Worm (Caenorhabditis elegans): ENCODE data around the gene cyp-33E2.

The cyp-33E2 gene

ce11 chrIV:8570253-8570652 is 41.9 kb upstream of the cyp-33E2 start, which contains the start of gene Y59H11AM.4:
Gene Y59H11AM.4, minus strand, starts transcription at chrIV:8570353.
- TF ChIP-seq nhr-25 (tag; optimal IDR thresholded peaks at IDR 0.05; ENCODE audit: borderline replicate concordance, insufficient read depth) = no peak
- no peak for TF ChIP-seq pqm-1 (tag; optimal IDR thresholded peaks at IDR 0.05)
- TF ChIP-seq nhr-111 (GFP tag; optimal IDR thresholded peaks at IDR 0.05) = no peak
- no peak for TF ChIP-seq zip-11 (GFP tag; IDR thresholded peaks at IDR 0.05)

- TF ChIP-seq egl-27 (tag; optimal IDR thresholded peaks at IDR 0.05) (no peak), lin-15B (tag; optimal IDR thresholded peaks at IDR 0.05) (no peak), nhr-111 (GFP tag; optimal IDR thresholded peaks at IDR 0.05) (no peak), unc-62 (GFP tag; optimal IDR thresholded peaks at IDR 0.05 in 1 of 2) (peak in 1 of 2 experiments; percentile 92), unc-62 (tag; optimal IDR thresholded peaks at IDR 0.05) (no peak), dmd-9 (GFP tag; IDR thresholded peaks at IDR 0.05) (no peak), ZK546.5 (tag; optimal IDR thresholded peaks at IDR 0.05) (no peak), arid-1 (GFP tag; conservative IDR thresholded peaks at IDR 0.05) (no peak), aha-1 (tag) (peak; percentile 10), dmd-6 (GFP tag; IDR thresholded peaks at IDR 0.05) (no peak)
Observed at ce11 chrIV:8570719-8571118, 41.4 kb upstream of the cyp-33E2 start.

- no peak for TF ChIP-seq lir-3 (tag; optimal IDR thresholded peaks at IDR 0.05)
- TF ChIP-seq F26F4.8 (GFP tag; conservative IDR thresholded peaks at IDR 0.05) = no peak
- TF ChIP-seq unc-39 (tag; optimal IDR thresholded peaks at IDR 0.05) = no peak
- TF ChIP-seq ces-1 (GFP tag; optimal IDR thresholded peaks at IDR 0.05) = no peak
- TF ChIP-seq hmg-1.1 (GFP tag; IDR thresholded peaks at IDR 0.05) = no peak
- no peak for TF ChIP-seq nhr-237 (tag; optimal IDR thresholded peaks at IDR 0.05)
- no peak for TF ChIP-seq duxl-1 (tag; optimal IDR thresholded peaks at IDR 0.05; ENCODE audit: poor library complexity)
- TF ChIP-seq spr-3 (GFP tag; optimal IDR thresholded peaks at IDR 0.05) = no peak
- no peak for TF ChIP-seq sdz-12 (GFP tag; optimal IDR thresholded peaks at IDR 0.05)
Observed at ce11 chrIV:8571138-8571537, 41.0 kb upstream of the cyp-33E2 start, which contains the start of gene Y59H11AM.1. Gene Y59H11AM.1, plus strand, starts transcription at chrIV:8571438.

ce11 chrIV:8585076-8586033 is 26.8 kb upstream of the cyp-33E2 start, which contains the start of gene catp-7:
Gene catp-7, plus strand, starts transcription at chrIV:8585983.
- TF ChIP-seq hif-1 (tag; optimal IDR thresholded peaks at IDR 0.05) (peak in 1 of 2 experiments; percentile 33), aha-1 (tag) (peak; percentile 38), nhr-77 (tag; optimal IDR thresholded peaks at IDR 0.05) (peak; percentile 1), dmd-8 (GFP tag; IDR thresholded peaks at IDR 0.05) (no peak), nhr-11 (tag; optimal IDR thresholded peaks at IDR 0.05) (no peak), nhr-48 (tag; optimal IDR thresholded peaks at IDR 0.05) (peak; percentile 39), lir-3 (tag; optimal IDR thresholded peaks at IDR 0.05) (no peak), saeg-2 (GFP tag; IDR thresholded peaks at IDR 0.05) (no peak), arid-1 (GFP tag; conservative IDR thresholded peaks at IDR 0.05) (no peak), lin-15B (tag; optimal IDR thresholded peaks at IDR 0.05) (no peak), Y48G9A.11 (GFP tag; IDR thresholded peaks at IDR 0.05) (no peak), pqm-1 (tag; optimal IDR thresholded peaks at IDR 0.05) (peak; percentile 65), dve-1 (tag; optimal IDR thresholded peaks at IDR 0.05; ENCODE audit: insufficient read depth) (peak; percentile 64), aly-2 (tag; optimal IDR thresholded peaks at IDR 0.05) (no peak), unc-39 (tag; optimal IDR thresholded peaks at IDR 0.05) (no peak), Y75B8A.6 (GFP tag; IDR thresholded peaks at IDR 0.05) (no peak), unc-62 (GFP tag; optimal IDR thresholded peaks at IDR 0.05 in 1 of 2) (no peak), unc-62 (tag; optimal IDR thresholded peaks at IDR 0.05) (no peak), php-3 (GFP tag; IDR thresholded peaks at IDR 0.05) (no peak; the same call in 1 of the 2 replicates), tra-1 (GFP tag; IDR thresholded peaks at IDR 0.05) (0 out of 2 replicates have a peak, but pooled peaks have one; percentile 6), Y105C5A.15 (GFP tag; IDR thresholded peaks at IDR 0.05) (no peak), ces-1 (GFP tag; optimal IDR thresholded peaks at IDR 0.05) (no peak), fos-1 (tag; optimal IDR thresholded peaks at IDR 0.05) (no peak), zip-11 (GFP tag; IDR thresholded peaks at IDR 0.05) (no peak), mep-1 (tag; optimal IDR thresholded peaks at IDR 0.05) (no peak), ceh-82 (tag; optimal IDR thresholded peaks at IDR 0.05) (no peak), cey-2 (tag; optimal IDR thresholded peaks at IDR 0.05; ENCODE audit: borderline replicate concordance, insufficient read depth) (no peak), madf-5 (GFP tag; IDR thresholded peaks at IDR 0.05) (no peak), egl-43 (GFP tag; IDR thresholded peaks at IDR 0.05) (no peak), unc-130 (GFP tag; optimal IDR thresholded peaks at IDR 0.05) (no peak)

Measured in whole organism, L4 larva.